Worm (Caenorhabditis elegans) whole organism, late embryonic: ENCODE results near the gene C02E7.10.

Experiments
- C08G9.2 ChIP-seq: sonication (generic microtip); optimal IDR thresholded peaks from 2 replicates; lab custom pipeline; 2016; ENCODE audit warnings: mild to moderate bottlenecking, missing genetic modification characterization, moderate library complexity, missing compliant biosample characterization
- nfya-1 ChIP-seq: sonication (generic microtip); optimal IDR thresholded peaks from 2 replicates; lab custom pipeline; 2017; ENCODE audit warnings: missing genetic modification characterization, mild to moderate bottlenecking, missing compliant biosample characterization, antibody characterized with exemption, moderate library complexity

- TF ChIP-seq nfya-1 (tag; lab: Kevin White, UChicago) (no peak), C08G9.2 (no peak)
Observed at ce11 chrV:4920690-4921152, 12.1 kb downstream of the C02E7.10 start, which contains the start of the genes C02E7.8 and srh-23.
